Worm (Caenorhabditis elegans): ENCODE measurements around the gene kin-5.

DNA sequence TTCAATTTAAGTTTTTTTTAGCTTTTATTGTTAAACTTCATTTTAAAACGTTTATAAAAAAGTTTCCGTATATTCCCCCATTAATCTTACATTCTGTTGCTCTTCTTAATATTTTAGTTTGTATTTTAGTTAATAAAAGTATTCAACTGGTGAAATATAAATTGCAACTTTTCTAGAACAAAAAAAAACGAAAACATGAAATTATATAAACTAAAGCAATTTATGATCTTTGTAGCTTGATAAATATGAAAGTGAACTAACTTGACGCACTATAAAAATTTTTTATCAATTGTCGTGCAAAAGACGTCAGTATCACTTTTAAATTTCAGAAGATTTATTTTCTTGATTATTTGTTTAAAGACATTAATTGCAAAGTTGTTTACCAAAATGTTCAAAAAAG, 48.7 kb upstream of the kin-5 start, which contains the start of gene F44D12.2:
- TF ChIP-seq pha-4 (tag; optimal IDR thresholded peaks at IDR 0.05) (no peak), pqm-1 (tag; optimal IDR thresholded peaks at IDR 0.05) (no peak), ttx-3 (tag; optimal IDR thresholded peaks at IDR 0.05) (no peak), unc-86 (tag; optimal IDR thresholded peaks at IDR 0.05) (no peak), eyg-1 (tag; optimal IDR thresholded peaks at IDR 0.05) (no peak), ahr-1 (tag; optimal IDR thresholded peaks at IDR 0.05) (no peak), zip-5 (tag; optimal IDR thresholded peaks at IDR 0.05) (no peak), ceh-24 (tag; optimal IDR thresholded peaks at IDR 0.05) (no peak), unc-3 (GFP tag; conservative IDR thresholded peaks at IDR 0.05) (no peak), unc-3 (tag; optimal IDR thresholded peaks at IDR 0.05) (no peak), unc-42 (tag; optimal IDR thresholded peaks at IDR 0.05) (no peak), nhr-232 (tag; optimal IDR thresholded peaks at IDR 0.05) (no peak), fkh-10 (GFP tag; optimal IDR thresholded peaks at IDR 0.05) (no peak)
